Worm (Caenorhabditis elegans) whole organism, late embryonic: ENCODE measurements around the gene dop-1.

Source experiments
- ceh-14 ChIP-seq: sonication (generic microtip); optimal IDR thresholded peaks from 2 replicates; lab custom pipeline; 2016; ENCODE audit warnings: missing genotype, missing genetic modification characterization, missing compliant biosample characterization
- sox-4 ChIP-seq: sonication (generic microtip); optimal IDR thresholded peaks from 2 replicates; lab custom pipeline; 2017; ENCODE audit warnings: mild to moderate bottlenecking, missing genetic modification characterization, inconsistent platforms, missing compliant biosample characterization

DNA sequence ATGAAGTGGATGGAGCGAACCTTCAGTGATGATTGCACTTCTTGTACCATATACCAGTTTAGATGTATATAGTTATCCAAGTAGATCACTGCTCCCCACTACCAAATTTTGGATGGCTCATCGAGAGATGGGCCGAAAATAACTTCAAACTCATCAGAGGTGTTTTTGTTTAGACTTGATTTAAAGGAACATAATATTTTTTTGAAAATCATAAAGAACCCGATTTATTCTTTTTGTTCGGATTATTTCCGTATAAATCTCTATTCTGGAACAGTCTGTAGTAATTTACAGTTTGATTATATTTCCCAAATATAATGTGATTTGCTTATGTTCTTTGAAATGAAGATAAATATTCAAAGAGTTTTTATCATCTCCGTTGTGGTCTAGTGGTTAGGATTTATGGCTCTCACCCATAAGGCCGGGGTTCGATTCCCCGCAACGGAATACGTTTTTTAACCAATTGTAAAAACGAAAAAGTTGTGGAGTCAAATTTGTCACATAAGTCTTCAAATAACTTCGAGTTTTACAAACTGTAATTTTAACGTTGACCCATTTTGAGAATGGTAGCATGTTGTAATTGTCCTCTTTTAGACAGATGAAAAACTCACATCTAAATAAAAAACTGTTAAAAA lies 8.3 kb downstream of the dop-1 start:
- TF ChIP-seq ceh-14 (tag; lab: Kevin White, UChicago) (no peak), sox-4 (tag; lab: Kevin White, UChicago) (no peak)
